Worm (Caenorhabditis elegans): ENCODE data around the gene unc-104.

Gene unc-104

ce11 chrII:6994677-6995076, at the start of gene unc-104:
Gene unc-104 (plus strand): TSS chrII:6994987.
- TF ChIP-seq hsf-1 (GFP tag; IDR thresholded peaks at IDR 0.05) (no peak), tlf-1 (GFP tag; optimal IDR thresholded peaks at IDR 0.05) (no peak), ztf-22 (GFP tag; optimal IDR thresholded peaks at IDR 0.05) (no peak), T07F8.4 (tag; optimal IDR thresholded peaks at IDR 0.05) (no peak), nhr-120 (GFP tag; IDR thresholded peaks at IDR 0.05) (no peak), egl-18 (GFP tag; IDR thresholded peaks at IDR 0.05) (no peak), F39B2.1 (GFP tag; IDR thresholded peaks at IDR 0.05) (no peak), atf-7 (tag; optimal IDR thresholded peaks at IDR 0.05) (no peak), tbp1 (GFP tag; optimal IDR thresholded peaks at IDR 0.05) (no peak), rcor-1 (GFP tag; IDR thresholded peaks at IDR 0.05) (no peak), ztf-28 (GFP tag; IDR thresholded peaks at IDR 0.05) (no peak), snpc-1.1 (tag; optimal IDR thresholded peaks at IDR 0.05; ENCODE audit: insufficient read depth) (no peak), Y53F4B.3 (GFP tag; IDR thresholded peaks at IDR 0.05) (no peak), F57A8.1 (GFP tag; optimal IDR thresholded peaks at IDR 0.05) (no peak), F33H1.4 (GFP tag; IDR thresholded peaks at IDR 0.05) (no peak), rec-8 (tag; optimal IDR thresholded peaks at IDR 0.05) (no peak), nfyb-1 (GFP tag; IDR thresholded peaks at IDR 0.05) (no peak), akir-1 (GFP tag; optimal IDR thresholded peaks at IDR 0.05) (no peak)

- TF ChIP-seq rcor-1 (GFP tag; IDR thresholded peaks at IDR 0.05), result peak; percentile 50; the same call in 1 of the 2 replicates
- TF ChIP-seq K11D2.4 (GFP tag; IDR thresholded peaks at IDR 0.05), result peak; percentile 58; the same call in 1 of the 2 replicates
- TF ChIP-seq die-1 (tag; optimal IDR thresholded peaks at IDR 0.05), result no peak
- TF ChIP-seq hmg-1.2 (GFP tag; IDR thresholded peaks at IDR 0.05), result peak; percentile 86
- peak; percentile 83 for TF ChIP-seq dox-1 (GFP tag; IDR thresholded peaks at IDR 0.05)
- TF ChIP-seq lir-1 (GFP tag; conservative IDR thresholded peaks at IDR 0.05), result peak; percentile 66
- TF ChIP-seq C06A6.2 (GFP tag; conservative IDR thresholded peaks at IDR 0.05), result peak; percentile 77
- peak; percentile 65 for TF ChIP-seq tbp1 (GFP tag; optimal IDR thresholded peaks at IDR 0.05)
- peak; percentile 83 for TF ChIP-seq ceh-27 (GFP tag; optimal IDR thresholded peaks at IDR 0.05)
- TF ChIP-seq pbrm-1 (GFP tag; IDR thresholded peaks at IDR 0.05), result peak; percentile 84
- TF ChIP-seq zfh-2 (GFP tag; conservative IDR thresholded peaks at IDR 0.05), result peak; percentile 66; the same call in 1 of the 2 replicates
- peak; percentile 56 for TF ChIP-seq somi-1 (GFP tag; optimal IDR thresholded peaks at IDR 0.05)
- TF ChIP-seq snpc-1.1 (tag; optimal IDR thresholded peaks at IDR 0.05; ENCODE audit: insufficient read depth), result peak; percentile 0
- no peak for TF ChIP-seq ztf-28 (GFP tag; IDR thresholded peaks at IDR 0.05)
- TF ChIP-seq atf-7 (tag; optimal IDR thresholded peaks at IDR 0.05), result peak; percentile 79
- peak; percentile 75 for TF ChIP-seq mcd-1 (GFP tag; IDR thresholded peaks at IDR 0.05)
- peak; percentile 89 for TF ChIP-seq nfyb-1 (GFP tag; IDR thresholded peaks at IDR 0.05)
- TF ChIP-seq ztf-26 (tag; optimal IDR thresholded peaks at IDR 0.05), result peak; percentile 52
- peak in 1 of 3 experiments; percentile 63 for TF ChIP-seq lin-35 (GFP tag; optimal IDR thresholded peaks at IDR 0.05)
- TF ChIP-seq hlh-26 (GFP tag; conservative IDR thresholded peaks at IDR 0.05), result no peak
- peak; percentile 24 for TF ChIP-seq F52B5.7 (tag; optimal IDR thresholded peaks at IDR 0.05)
- no peak for TF ChIP-seq C17E4.6 (GFP tag; IDR thresholded peaks at IDR 0.05)
- peak; percentile 69 for TF ChIP-seq lin-54 (GFP tag; optimal IDR thresholded peaks at IDR 0.05)
- no peak for TF ChIP-seq F39B2.1 (GFP tag; IDR thresholded peaks at IDR 0.05)
- TF ChIP-seq madf-10 (tag; optimal IDR thresholded peaks at IDR 0.05), result peak; percentile 84
- no peak for TF ChIP-seq F55B11.4 (tag; optimal IDR thresholded peaks at IDR 0.05; ENCODE audit: borderline replicate concordance, insufficient read depth)
- peak; percentile 17 for TF ChIP-seq akir-1 (GFP tag; optimal IDR thresholded peaks at IDR 0.05)
- no peak for TF ChIP-seq Y79H2A.3 (GFP tag; conservative IDR thresholded peaks at IDR 0.05)
- peak; percentile 68 for TF ChIP-seq athp-1 (tag; optimal IDR thresholded peaks at IDR 0.05)
- TF ChIP-seq B0336.3 (GFP tag; IDR thresholded peaks at IDR 0.05), result peak; percentile 79
- TF ChIP-seq ekl-4 (GFP tag; IDR thresholded peaks at IDR 0.05), result peak; percentile 81
- TF ChIP-seq bed-1 (GFP tag; IDR thresholded peaks at IDR 0.05), result no peak
- no peak for TF ChIP-seq rec-8 (tag; optimal IDR thresholded peaks at IDR 0.05)
- TF ChIP-seq K12H6.12 (tag; optimal IDR thresholded peaks at IDR 0.05), result peak; percentile 94
- TF ChIP-seq dpl-1 (GFP tag; optimal IDR thresholded peaks at IDR 0.05), result peak; percentile 20
- peak; percentile 55; the same call in 1 of the 2 replicates for TF ChIP-seq ceh-100 (GFP tag; IDR thresholded peaks at IDR 0.05)
Observed at ce11 chrII:6951250-6951806, 43.5 kb upstream of the unc-104 start, which contains the start of the genes malt-1 and ceh-38. Gene malt-1 (minus strand): TSS chrII:6951300. Gene ceh-38 (plus strand): TSS chrII:6951526.
